Worm (Caenorhabditis elegans) whole organism, young adult: ENCODE results near the gene Y73F8A.14.
A peak's percentile ranks its signal among the peaks of the same experiment; 100 is the strongest.

Experiments used
- B0019.2 ChIP-seq: fragments of 200-800 bp; sonication (Bioruptor generic); conservative IDR thresholded peaks from 2 replicates; pipeline ENCODE4 v1.3.6; 2022; ENCODE audit warnings: missing genetic modification reagents, missing genetic modification characterization, missing compliant biosample characterization
- B0261.1 ChIP-seq: sonication (generic microtip); optimal IDR thresholded peaks from 2 replicates; lab custom pipeline; 2016; ENCODE audit warnings: mild to moderate bottlenecking, missing genetic modification characterization, moderate library complexity, missing compliant biosample characterization
- C06A6.2 ChIP-seq: fragments of 200-800 bp; sonication (Bioruptor generic); conservative IDR thresholded peaks from 2 replicates; pipeline ENCODE4 v1.3.6; 2022; ENCODE audit warnings: missing genetic modification characterization, missing compliant biosample characterization
- F22D6.2 ChIP-seq: sonication (generic microtip); optimal IDR thresholded peaks from 2 replicates; lab custom pipeline; 2016; ENCODE audit warnings: mild to moderate bottlenecking, missing genetic modification characterization, missing compliant biosample characterization
- F23B12.7 ChIP-seq: sonication (generic microtip); optimal IDR thresholded peaks from 2 replicates; lab custom pipeline; 2017; ENCODE audit warnings: missing genetic modification characterization, mild to moderate bottlenecking, missing compliant biosample characterization, antibody characterized with exemption, moderate library complexity; ENCODE audit not compliant: insufficient read depth
- F33H1.4 ChIP-seq: fragments of 200-800 bp; sonication (Bioruptor generic); IDR thresholded peaks from 2 replicates; pipeline ENCODE4 v1.3.6; 2022; ENCODE audit warnings: missing genetic modification reagents, missing genetic modification characterization, missing compliant biosample characterization
- F39B2.1 ChIP-seq: fragments of 200-800 bp; sonication (Bioruptor generic); IDR thresholded peaks from 2 replicates; pipeline ENCODE4 v1.3.6; 2022; ENCODE audit warnings: missing genetic modification reagents, missing genetic modification characterization, missing compliant biosample characterization
- F52B5.7 ChIP-seq: sonication (generic microtip); optimal IDR thresholded peaks from 2 replicates; lab custom pipeline; 2016; ENCODE audit warnings: mild to moderate bottlenecking, missing genetic modification characterization, missing compliant biosample characterization
- F55B11.4 ChIP-seq: sonication (generic microtip); optimal IDR thresholded peaks from 2 replicates; lab custom pipeline; 2016; ENCODE audit warnings: missing compliant biosample characterization, missing genetic modification characterization, borderline replicate concordance; ENCODE audit not compliant: insufficient read depth
- F57A8.1 ChIP-seq: fragments of 200-800 bp; sonication (Bioruptor generic); optimal IDR thresholded peaks from 2 replicates; lab custom pipeline; 2018; ENCODE audit warnings: mild to moderate bottlenecking, missing genetic modification characterization, moderate library complexity, missing compliant biosample characterization
- ZK185.1 ChIP-seq: sonication (generic microtip); optimal IDR thresholded peaks from 2 replicates; lab custom pipeline; 2016; ENCODE audit warnings: mild to moderate bottlenecking, missing genetic modification characterization, missing compliant biosample characterization; ENCODE audit not compliant: poor library complexity, severe bottlenecking
- attf-6 ChIP-seq: fragments of 200-800 bp; sonication (Bioruptor generic); IDR thresholded peaks from 2 replicates; pipeline ENCODE4 v1.3.6; 2022; ENCODE audit warnings: missing genetic modification reagents, missing genetic modification characterization, missing compliant biosample characterization
- cebp-2 ChIP-seq: fragments of 200-800 bp; sonication (Bioruptor generic); IDR thresholded peaks from 2 replicates; pipeline ENCODE4 v1.3.6; 2022; ENCODE audit warnings: missing genetic modification characterization, missing compliant biosample characterization
- ceh-58 ChIP-seq: fragments of 200-800 bp; sonication (Bioruptor generic); IDR thresholded peaks from 2 replicates; pipeline ENCODE4 v1.3.6; 2022; ENCODE audit warnings: missing genetic modification characterization, missing compliant biosample characterization
- dox-1 ChIP-seq: fragments of 200-800 bp; sonication (Bioruptor generic); IDR thresholded peaks from 2 replicates; pipeline ENCODE4 v1.3.6; 2022; ENCODE audit warnings: missing genetic modification reagents, missing genetic modification characterization, missing compliant biosample characterization
- fkh-3 ChIP-seq: sonication (generic microtip); optimal IDR thresholded peaks from 2 replicates; lab custom pipeline; 2016; ENCODE audit warnings: mild to moderate bottlenecking, missing genetic modification characterization, missing compliant biosample characterization
- gei-17 ChIP-seq: fragments of 200-800 bp; sonication (Bioruptor generic); optimal IDR thresholded peaks from 2 replicates; lab custom pipeline; 2018; ENCODE audit warnings: mild to moderate bottlenecking, missing genetic modification characterization, missing compliant biosample characterization
- hlh-26 ChIP-seq: fragments of 200-800 bp; sonication (Bioruptor generic); conservative IDR thresholded peaks from 2 replicates; pipeline ENCODE4 v1.3.6; 2022; ENCODE audit warnings: missing genetic modification reagents, missing genetic modification characterization, missing compliant biosample characterization
- hmg-1.2 ChIP-seq: fragments of 200-800 bp; sonication (Bioruptor generic); IDR thresholded peaks from 2 replicates; pipeline ENCODE4 v1.3.6; 2022; ENCODE audit warnings: missing genetic modification reagents, missing genetic modification characterization, missing compliant biosample characterization
- let-607 ChIP-seq, 2 experiments: fragments of 200-800 bp in 1 of 2; sonication (Bioruptor generic) in 1 of 2; sonication (generic microtip) in 1 of 2; optimal IDR thresholded peaks; 2 replicates each; lab custom pipeline; 2016 to 2018; ENCODE audit warnings: mild to moderate bottlenecking in 2 of 2, missing compliant biosample characterization in 2 of 2, missing genetic modification characterization in 2 of 2, moderate library complexity in 2 of 2, missing genotype in 1 of 2
- lsl-1 ChIP-seq: fragments of 200-800 bp; sonication (Bioruptor generic); optimal IDR thresholded peaks from 2 replicates; lab custom pipeline; 2018; ENCODE audit warnings: mild to moderate bottlenecking, missing genetic modification characterization, moderate library complexity, missing compliant biosample characterization
- madf-8 ChIP-seq: fragments of 200-800 bp; sonication (Bioruptor generic); conservative IDR thresholded peaks from 2 replicates; pipeline ENCODE4 v1.3.6; 2022; ENCODE audit warnings: missing genetic modification reagents, missing genetic modification characterization, missing compliant biosample characterization
- mes-4 ChIP-seq: sonication (generic microtip); optimal IDR thresholded peaks from 2 replicates; lab custom pipeline; 2016; ENCODE audit warnings: missing genotype, missing genetic modification characterization, missing compliant biosample characterization
- mxl-1 ChIP-seq: sonication (generic microtip); optimal IDR thresholded peaks from 2 replicates; lab custom pipeline; 2016; ENCODE audit warnings: missing genetic modification characterization, missing compliant biosample characterization
- nhr-120 ChIP-seq: fragments of 200-800 bp; sonication (Bioruptor generic); IDR thresholded peaks from 2 replicates; pipeline ENCODE4 v1.3.6; 2022; ENCODE audit warnings: missing genetic modification characterization, missing compliant biosample characterization
- sdz-38 ChIP-seq: sonication (generic microtip); optimal IDR thresholded peaks from 2 replicates; lab custom pipeline; 2016; ENCODE audit warnings: missing genotype, missing genetic modification characterization, missing compliant biosample characterization
- snpc-1.1 ChIP-seq: sonication (generic microtip); optimal IDR thresholded peaks from 2 replicates; lab custom pipeline; 2017; ENCODE audit warnings: missing genetic modification characterization, mild to moderate bottlenecking, missing compliant biosample characterization, antibody characterized with exemption, moderate library complexity, missing genotype, missing genetic modification reagents; ENCODE audit not compliant: insufficient read depth
- snpc-1.3 ChIP-seq: sonication (generic microtip); optimal IDR thresholded peaks from 2 replicates; lab custom pipeline; 2017; ENCODE audit warnings: missing genetic modification characterization, mild to moderate bottlenecking, missing compliant biosample characterization, antibody characterized with exemption, moderate library complexity, missing genotype, missing genetic modification reagents; ENCODE audit not compliant: insufficient read depth
- snpc-4 ChIP-seq, 5 experiments: fragments of 150-350 bp in 1 of 5; sonication (generic microtip) in 4 of 5; optimal IDR thresholded peaks; 2 replicates each; lab custom pipeline; 2014 to 2018; ENCODE audit warnings: missing genetic modification characterization in 5 of 5, missing biosample characterization in 3 of 5, antibody characterized with exemption in 2 of 5, mild to moderate bottlenecking in 2 of 5, missing compliant biosample characterization in 2 of 5, missing genotype in 2 of 5, moderate library complexity in 2 of 5, missing genetic modification reagents in 1 of 5
- sptf-2 ChIP-seq: fragments of 200-800 bp; sonication (Bioruptor generic); optimal IDR thresholded peaks from 2 replicates; lab custom pipeline; 2018; ENCODE audit warnings: mild to moderate bottlenecking, missing genetic modification characterization, missing compliant biosample characterization
- tbp1 ChIP-seq: fragments of 200-800 bp; sonication (Bioruptor generic); optimal IDR thresholded peaks from 2 replicates; lab custom pipeline; 2018; ENCODE audit warnings: mild to moderate bottlenecking, missing genetic modification characterization, missing compliant biosample characterization
- zfh-2 ChIP-seq: fragments of 200-800 bp; sonication (Bioruptor generic); conservative IDR thresholded peaks from 2 replicates; pipeline ENCODE4 v1.3.6; 2022; ENCODE audit warnings: missing genetic modification reagents, missing genetic modification characterization, missing compliant biosample characterization
- ztf-18 ChIP-seq: sonication (generic microtip); optimal IDR thresholded peaks from 2 replicates; lab custom pipeline; 2016; ENCODE audit warnings: missing genotype, mild to moderate bottlenecking, missing genetic modification characterization, missing compliant biosample characterization
- ztf-28 ChIP-seq: fragments of 200-800 bp; sonication (Bioruptor generic); IDR thresholded peaks from 2 replicates; pipeline ENCODE4 v1.3.6; 2022; ENCODE audit warnings: missing genetic modification reagents, missing genetic modification characterization, missing compliant biosample characterization
- ztf-3 ChIP-seq: fragments of 200-800 bp; sonication (Bioruptor generic); optimal IDR thresholded peaks from 2 replicates; lab custom pipeline; 2018; ENCODE audit warnings: mild to moderate bottlenecking, missing genetic modification characterization, missing compliant biosample characterization

Y73F8A.14 gene

ce11 chrIV:15289508-15289907 is 29.4 kb downstream of the Y73F8A.14 start (continued):
- no peak for TF ChIP-seq zfh-2
- no peak for TF ChIP-seq F55B11.4 (tag; lab: Kevin White, UChicago)
- TF ChIP-seq ZK185.1 (tag; lab: Kevin White, UChicago) = peak; percentile 63
- no peak for TF ChIP-seq F22D6.2
- no peak for TF ChIP-seq F39B2.1 (GFP tag; lab: Robert Waterston, UW)
- peak; percentile 85 for TF ChIP-seq B0261.1 (tag; lab: Kevin White, UChicago)
- TF ChIP-seq hmg-1.2 (GFP tag; lab: Robert Waterston, UW) = peak; percentile 74
- TF ChIP-seq F23B12.7 = peak; percentile 78
- TF ChIP-seq F57A8.1 (GFP tag; lab: Kevin White, UChicago) = no peak
- no peak for TF ChIP-seq hlh-26 (GFP tag; lab: Robert Waterston, UW)
- TF ChIP-seq ztf-18 = peak; percentile 76
- TF ChIP-seq mes-4 (tag; lab: Kevin White, UChicago) = no peak
- peak; percentile 98 for TF ChIP-seq tbp1 (GFP tag; lab: Kevin White, UChicago)
- TF ChIP-seq B0019.2 (GFP tag; lab: Robert Waterston, UW) = no peak
- TF ChIP-seq snpc-1.1 (tag; lab: Kevin White, UChicago) = peak; percentile 9
- no peak for TF ChIP-seq madf-8
- TF ChIP-seq cebp-2 (GFP tag; lab: Robert Waterston, UW) = 0 out of 2 replicates have a peak, but pooled peaks have one; percentile 60
- TF ChIP-seq sptf-2 (GFP tag; lab: Kevin White, UChicago) = no peak
- TF ChIP-seq snpc-1.3 = peak; percentile 75
- TF ChIP-seq F52B5.7 (tag; lab: Kevin White, UChicago) = no peak
- TF ChIP-seq gei-17 (GFP tag; lab: Kevin White, UChicago) = no peak
- TF ChIP-seq ztf-3 (GFP tag; lab: Kevin White, UChicago) = no peak
- TF ChIP-seq ceh-58 (GFP tag; lab: Robert Waterston, UW) = no peak
- peak; percentile 54 for TF ChIP-seq mxl-1 (tag; lab: Kevin White, UChicago)

ce11 chrIV:15283617-15284016 is 35.3 kb downstream of the Y73F8A.14 start:
- TF ChIP-seq lsl-1 (GFP tag; lab: Kevin White, UChicago) (no peak), snpc-4 (GFP tag; optimal IDR thresholded peaks at IDR 0.05; lab: Kevin White, UChicago) (peak; percentile 53), snpc-4 (tag; optimal IDR thresholded peaks at IDR 0.05; lab: Kevin White, UChicago) (peak in 3 of 4 experiments; percentile 56 to 77 (median 65)), ceh-58 (GFP tag; lab: Robert Waterston, UW) (no peak), attf-6 (GFP tag; lab: Robert Waterston, UW) (peak; percentile 75)
- TF ChIP-seq, all 124 proteins: peak for 2

- TF ChIP-seq let-607 (tag; optimal IDR thresholded peaks at IDR 0.05; lab: Kevin White, UChicago) (no peak), sdz-38 (tag; lab: Kevin White, UChicago) (no peak), C06A6.2 (GFP tag; lab: Robert Waterston, UW) (no peak), ztf-28 (no peak), dox-1 (GFP tag; lab: Robert Waterston, UW) (no peak), F33H1.4 (GFP tag; lab: Robert Waterston, UW) (no peak), nhr-120 (GFP tag; lab: Robert Waterston, UW) (no peak), fkh-3 (no peak)
Measured at ce11 chrIV:15280219-15280618, 38.7 kb downstream of the Y73F8A.14 start.
